Fruit fly (Drosophila melanogaster): Measurements from ENCODE around the gene chm.

chm gene

dm6 chr2L:7423333-7423895 is 11.2 kb downstream of the chm start (continued):
- peak; percentile 32 for TF ChIP-seq stwl (tag; optimal IDR thresholded peaks at IDR 0.05)
- TF ChIP-seq Side (GFP tag; optimal IDR thresholded peaks at IDR 0.05): peak; percentile 4
- peak; percentile 14 for TF ChIP-seq Six4 (GFP tag; optimal IDR thresholded peaks at IDR 0.05)
- TF ChIP-seq nmo (GFP tag; optimal IDR thresholded peaks at IDR 0.05): peak; percentile 17
- TF ChIP-seq CG4707 (GFP tag; optimal IDR thresholded peaks at IDR 0.05): no peak
- TF ChIP-seq esg (GFP tag; conservative IDR thresholded peaks at IDR 0.05): peak; percentile 46; the same call in 1 of the 2 replicates
- TF ChIP-seq danr (GFP tag; IDR thresholded peaks at IDR 0.05): 0 out of 2 replicates have a peak, but pooled peaks have one; percentile 34
- 0 out of 3 replicates have a peak, but pooled peaks have one; percentile 14 for TF ChIP-seq so (GFP tag; IDR thresholded peaks at IDR 0.05)
- 0 out of 2 replicates have a peak, but pooled peaks have one; percentile 15 for TF ChIP-seq E2f2 (GFP tag; IDR thresholded peaks at IDR 0.05)
- peak; percentile 92 for TF ChIP-seq CTCF (GFP tag; optimal IDR thresholded peaks at IDR 0.05)
- peak; percentile 5 for TF ChIP-seq Fer3 (tag; optimal IDR thresholded peaks at IDR 0.05)
- TF ChIP-seq CG12942 (GFP tag; optimal IDR thresholded peaks at IDR 0.05): peak; percentile 10
- TF ChIP-seq CG5180 (GFP tag; optimal IDR thresholded peaks at IDR 0.05): no peak
- no peak for TF ChIP-seq Hmx (GFP tag; optimal IDR thresholded peaks at IDR 0.05)
- TF ChIP-seq sens (GFP tag): peak; percentile 19
- no peak for TF ChIP-seq NC2α (GFP tag; optimal IDR thresholded peaks at IDR 0.05)
- peak; percentile 10 for TF ChIP-seq Sox102F (GFP tag; optimal IDR thresholded peaks at IDR 0.05)
- peak; percentile 11 for TF ChIP-seq Hand (GFP tag; optimal IDR thresholded peaks at IDR 0.05)
- TF ChIP-seq Dfd (GFP tag; optimal IDR thresholded peaks at IDR 0.05): no peak
- TF ChIP-seq tup (GFP tag; optimal IDR thresholded peaks at IDR 0.05): peak; percentile 8
- no peak for TF ChIP-seq CG1529 (GFP tag; optimal IDR thresholded peaks at IDR 0.05)
- no peak for TF ChIP-seq CG7963 (GFP tag; IDR thresholded peaks at IDR 0.05; ENCODE audit: partially characterized antibody)
- peak; percentile 45 for TF ChIP-seq Blimp-1 (GFP tag; optimal IDR thresholded peaks at IDR 0.05)
- TF ChIP-seq ap (GFP tag; IDR thresholded peaks at IDR 0.05): no peak
- peak; percentile 81 for TF ChIP-seq Drgx (GFP tag; IDR thresholded peaks at IDR 0.05)
- no peak for TF ChIP-seq fru (optimal IDR thresholded peaks at IDR 0.05)
- TF ChIP-seq CG15696 (tag; optimal IDR thresholded peaks at IDR 0.05): peak; percentile 8
- TF ChIP-seq CG12104 (GFP tag; optimal IDR thresholded peaks at IDR 0.05): no peak
- peak; percentile 36; the same call in 1 of the 2 replicates for TF ChIP-seq Ptx1 (GFP tag; IDR thresholded peaks at IDR 0.05)
- TF ChIP-seq CG4730 (GFP tag; IDR thresholded peaks at IDR 0.05): peak; percentile 16; the same call in 1 of the 2 replicates
- TF ChIP-seq CG10267 (tag; optimal IDR thresholded peaks at IDR 0.05): no peak
- no peak for TF ChIP-seq pfk (GFP tag; optimal IDR thresholded peaks at IDR 0.05)
- no peak for TF ChIP-seq CG2116 (GFP tag; optimal IDR thresholded peaks at IDR 0.05)
- peak; percentile 25 for TF ChIP-seq ftz-f1 (GFP tag; optimal IDR thresholded peaks at IDR 0.05)
- TF ChIP-seq emc (GFP tag; optimal IDR thresholded peaks at IDR 0.05): no peak
- TF ChIP-seq CG8944 (GFP tag; optimal IDR thresholded peaks at IDR 0.05): peak; percentile 33
- TF ChIP-seq pan (optimal IDR thresholded peaks at IDR 0.05): no peak
- peak in 1 of 2 experiments; percentile 26 for TF ChIP-seq pan (GFP tag; optimal IDR thresholded peaks at IDR 0.05 in 1 of 2, IDR thresholded peaks at IDR 0.05 in 1 of 2)
- TF ChIP-seq CG33213 (GFP tag; optimal IDR thresholded peaks at IDR 0.05): peak; percentile 21
- peak; percentile 16 for TF ChIP-seq CG14710 (tag; optimal IDR thresholded peaks at IDR 0.05)
- TF ChIP-seq grau (tag; optimal IDR thresholded peaks at IDR 0.05): peak; percentile 89
- TF ChIP-seq CG10979 (tag; optimal IDR thresholded peaks at IDR 0.05): no peak
- TF ChIP-seq Rfx (GFP tag; IDR thresholded peaks at IDR 0.05): peak; percentile 65
- no peak for TF ChIP-seq gro (GFP tag; optimal IDR thresholded peaks at IDR 0.05)
- TF ChIP-seq croc (GFP tag; conservative IDR thresholded peaks at IDR 0.05): no peak
- peak; percentile 51 for TF ChIP-seq mam (GFP tag; optimal IDR thresholded peaks at IDR 0.05)
- no peak for TF ChIP-seq abd-A (tag; optimal IDR thresholded peaks at IDR 0.05)
- TF ChIP-seq pum (GFP tag; optimal IDR thresholded peaks at IDR 0.05): no peak
- TF ChIP-seq NK7.1 (GFP tag; optimal IDR thresholded peaks at IDR 0.05): peak; percentile 23
- TF ChIP-seq CG8924 (tag; optimal IDR thresholded peaks at IDR 0.05): no peak
- TF ChIP-seq Hey (tag; optimal IDR thresholded peaks at IDR 0.05): no peak
- no peak for TF ChIP-seq Fer2 (tag; optimal IDR thresholded peaks at IDR 0.05)

Measured in whole organism, embryonic.